Worm (Caenorhabditis elegans) whole organism, L4 larva: Measurements from ENCODE around the gene B0034.2.

Source experiments
- F26F4.8 ChIP-seq: fragments of 200-800 bp; sonication (Bioruptor generic); conservative IDR thresholded peaks from 2 replicates; pipeline ENCODE4 v1.3.6; 2022; ENCODE audit warnings: missing genetic modification characterization, missing compliant biosample characterization
- F44E2.7 ChIP-seq: fragments of 200-800 bp; sonication (Bioruptor generic); IDR thresholded peaks from 2 replicates; pipeline ENCODE4 v2.1.2; 2022; ENCODE audit warnings: missing genetic modification characterization, missing compliant biosample characterization
- R02D3.7 ChIP-seq: fragments of 150-350 bp; sonication (generic microtip); optimal IDR thresholded peaks from 3 replicates; lab custom pipeline; 2014; ENCODE audit warnings: missing biosample characterization, missing genetic modification characterization
- T20F7.1 ChIP-seq: fragments of 200-800 bp; sonication (Bioruptor generic); optimal IDR thresholded peaks from 2 replicates; lab custom pipeline; 2018; ENCODE audit warnings: mild to moderate bottlenecking, missing genetic modification characterization, missing compliant biosample characterization
- T26A8.4 ChIP-seq: fragments of 200-800 bp; sonication (Bioruptor generic); IDR thresholded peaks from 2 replicates; pipeline ENCODE4 v1.3.6; 2022; ENCODE audit warnings: missing genetic modification characterization, missing compliant biosample characterization
- Y75B8A.6 ChIP-seq: fragments of 200-800 bp; sonication (Bioruptor generic); IDR thresholded peaks from 2 replicates; pipeline ENCODE4 v1.3.6; 2022; ENCODE audit warnings: missing genetic modification reagents, missing genetic modification characterization, missing compliant biosample characterization
- ZK546.5 ChIP-seq, 2 experiments: sonication (generic microtip); optimal IDR thresholded peaks; 2 replicates each; lab custom pipeline; 2017; ENCODE audit warnings: missing biosample characterization in 2 of 2, missing genetic modification characterization in 2 of 2
- aha-1 ChIP-seq: fragments of 150-350 bp; peaks from one replicate; lab custom pipeline; 2014; ENCODE audit warnings: missing biosample characterization, missing genetic modification characterization
- aly-2 ChIP-seq: sonication (generic microtip); optimal IDR thresholded peaks from 2 replicates; lab custom pipeline; 2018; ENCODE audit warnings: missing biosample characterization, missing genetic modification characterization
- arid-1 ChIP-seq: fragments of 200-800 bp; sonication (Bioruptor generic); conservative IDR thresholded peaks from 2 replicates; pipeline ENCODE4 v1.3.6; 2022; ENCODE audit warnings: missing genetic modification reagents, missing genetic modification characterization, missing compliant biosample characterization
- ceh-28 ChIP-seq: fragments of 150-350 bp; optimal IDR thresholded peaks from 2 replicates; lab custom pipeline; 2014; ENCODE audit warnings: missing biosample characterization, missing genetic modification reagents, missing genetic modification characterization
- daf-16 ChIP-seq, 3 experiments: sonication (generic microtip); optimal IDR thresholded peaks; 2 replicates each; lab custom pipeline; 2016 to 2017; ENCODE audit warnings: missing genetic modification characterization in 3 of 3, missing genetic modification reagents in 3 of 3, mild to moderate bottlenecking in 2 of 3, missing compliant biosample characterization in 2 of 3, missing biosample characterization in 1 of 3, moderate library complexity in 1 of 3
- daf-8 ChIP-seq: fragments of 200-800 bp; sonication (Bioruptor generic); IDR thresholded peaks from 2 replicates; pipeline ENCODE4 v1.3.6; 2022; ENCODE audit warnings: missing genetic modification characterization, missing compliant biosample characterization
- dmd-6 ChIP-seq: fragments of 200-800 bp; sonication (Bioruptor generic); IDR thresholded peaks from 2 replicates; pipeline ENCODE4 v1.3.6; 2022; ENCODE audit warnings: missing genetic modification reagents, missing genetic modification characterization, missing compliant biosample characterization
- duxl-1 ChIP-seq: sonication (generic microtip); optimal IDR thresholded peaks from 2 replicates; lab custom pipeline; 2016; ENCODE audit warnings: mild to moderate bottlenecking, missing genetic modification characterization, moderate library complexity, missing compliant biosample characterization; ENCODE audit not compliant: poor library complexity
- dve-1 ChIP-seq: sonication (generic microtip); optimal IDR thresholded peaks from 2 replicates; lab custom pipeline; 2017; ENCODE audit warnings: antibody characterized with exemption, mild to moderate bottlenecking, missing genetic modification characterization, missing compliant biosample characterization; ENCODE audit not compliant: insufficient read depth
- hlh-11 ChIP-seq: fragments of 200-800 bp; sonication (Bioruptor generic); optimal IDR thresholded peaks from 2 replicates; lab custom pipeline; 2018; ENCODE audit warnings: mild to moderate bottlenecking, missing genetic modification characterization, missing compliant biosample characterization
- hlh-30 ChIP-seq: sonication (generic microtip); optimal IDR thresholded peaks from 2 replicates; lab custom pipeline; 2017; ENCODE audit warnings: antibody characterized with exemption, mild to moderate bottlenecking, missing genetic modification characterization, missing compliant biosample characterization; ENCODE audit not compliant: insufficient read depth
- hmg-1.1 ChIP-seq: fragments of 200-800 bp; sonication (Bioruptor generic); IDR thresholded peaks from 2 replicates; pipeline ENCODE4 v1.3.6; 2022; ENCODE audit warnings: missing genetic modification reagents, missing genetic modification characterization, missing compliant biosample characterization
- lim-7 ChIP-seq: fragments of 200-800 bp; sonication (Bioruptor generic); IDR thresholded peaks from 2 replicates; pipeline ENCODE4 v1.3.6; 2022; ENCODE audit warnings: missing genetic modification characterization, missing compliant biosample characterization
- lin-29 ChIP-seq: fragments of 200-800 bp; sonication (Bioruptor generic); IDR thresholded peaks from 2 replicates; pipeline ENCODE4 v1.3.6; 2022; ENCODE audit warnings: missing genetic modification reagents, missing genetic modification characterization, missing compliant biosample characterization
- lin-38 ChIP-seq: fragments of 200-800 bp; sonication (Bioruptor generic); IDR thresholded peaks from 2 replicates; pipeline ENCODE4 v1.3.6; 2022; ENCODE audit warnings: missing genetic modification reagents, missing genetic modification characterization, missing compliant biosample characterization
- lir-3 ChIP-seq: sonication (generic microtip); optimal IDR thresholded peaks from 2 replicates; lab custom pipeline; 2016; ENCODE audit warnings: mild to moderate bottlenecking, missing genetic modification characterization, missing compliant biosample characterization
- lsy-2 ChIP-seq, 2 experiments: fragments of 150-350 bp in 1 of 2; sonication (generic microtip) in 1 of 2; optimal IDR thresholded peaks; 2 replicates each; lab custom pipeline; 2014 to 2017; ENCODE audit warnings: missing biosample characterization in 2 of 2, missing genetic modification characterization in 2 of 2
- madf-5 ChIP-seq, 2 experiments: fragments of 200-800 bp; sonication (Bioruptor generic); IDR thresholded peaks; 2 replicates each; pipeline ENCODE4 v1.3.6; 2022; ENCODE audit warnings: missing compliant biosample characterization in 2 of 2, missing genetic modification characterization in 2 of 2
- madf-9 ChIP-seq: fragments of 200-800 bp; sonication (Bioruptor generic); conservative IDR thresholded peaks from 2 replicates; pipeline ENCODE4 v1.3.6; 2022; ENCODE audit warnings: missing genetic modification reagents, missing genetic modification characterization, missing compliant biosample characterization
- mdl-1 ChIP-seq, 2 experiments: fragments of 150-350 bp in 1 of 2; sonication (generic microtip) in 1 of 2; optimal IDR thresholded peaks; 2 replicates each; lab custom pipeline; 2014 to 2017; ENCODE audit warnings: missing biosample characterization in 2 of 2, missing genetic modification characterization in 2 of 2
- mep-1 ChIP-seq: fragments of 150-350 bp; sonication (generic microtip); optimal IDR thresholded peaks from 3 replicates; lab custom pipeline; 2014; ENCODE audit warnings: missing biosample characterization, missing genetic modification characterization
- mes-2 ChIP-seq: sonication (generic microtip); optimal IDR thresholded peaks from 2 replicates; lab custom pipeline; 2016; ENCODE audit warnings: missing genotype, mild to moderate bottlenecking, missing genetic modification characterization, missing compliant biosample characterization; ENCODE audit not compliant: poor library complexity, severe bottlenecking
- mxl-3 ChIP-seq: fragments of 200-800 bp; sonication (Bioruptor generic); optimal IDR thresholded peaks from 2 replicates; lab custom pipeline; 2018; ENCODE audit warnings: mild to moderate bottlenecking, missing genetic modification characterization, missing compliant biosample characterization
- nhr-111 ChIP-seq: fragments of 200-800 bp; sonication (Bioruptor generic); optimal IDR thresholded peaks from 2 replicates; lab custom pipeline; 2018; ENCODE audit warnings: mild to moderate bottlenecking, missing genetic modification characterization, missing compliant biosample characterization
- nhr-237 ChIP-seq: sonication (generic microtip); optimal IDR thresholded peaks from 2 replicates; lab custom pipeline; 2017; ENCODE audit warnings: missing biosample characterization, missing genetic modification characterization
- nhr-25 ChIP-seq: sonication (generic microtip); optimal IDR thresholded peaks from 2 replicates; lab custom pipeline; 2017; ENCODE audit warnings: missing genetic modification characterization, mild to moderate bottlenecking, missing compliant biosample characterization, antibody characterized with exemption, moderate library complexity, borderline replicate concordance; ENCODE audit not compliant: insufficient read depth
- nhr-28 ChIP-seq: fragments of 150-350 bp; optimal IDR thresholded peaks from 2 replicates; lab custom pipeline; 2014; ENCODE audit warnings: missing biosample characterization, missing genetic modification characterization
- nhr-42 ChIP-seq: fragments of 200-800 bp; sonication (Bioruptor generic); IDR thresholded peaks from 2 replicates; pipeline ENCODE4 v1.3.6; 2022; ENCODE audit warnings: missing genetic modification characterization, missing compliant biosample characterization
- nhr-48 ChIP-seq: sonication (generic microtip); optimal IDR thresholded peaks from 2 replicates; lab custom pipeline; 2016; ENCODE audit warnings: mild to moderate bottlenecking, missing genetic modification characterization, missing compliant biosample characterization
- nhr-77 ChIP-seq: fragments of 150-350 bp; optimal IDR thresholded peaks from 2 replicates; lab custom pipeline; 2014; ENCODE audit warnings: missing biosample characterization, missing genetic modification characterization
- pha-4 ChIP-seq, 2 experiments: fragments of 150-350 bp in 1 of 2; fragments of 200-800 bp in 1 of 2; sonication (Bioruptor generic) in 1 of 2; IDR thresholded peaks in 1 of 2; optimal IDR thresholded peaks in 1 of 2; 2 replicates each; pipeline versions ENCODE4 v1.3.6 to Lab custom; 2014 to 2022; ENCODE audit warnings: missing genetic modification characterization in 2 of 2, missing genetic modification reagents in 2 of 2, missing biosample characterization in 1 of 2, missing compliant biosample characterization in 1 of 2
- saeg-2 ChIP-seq: fragments of 200-800 bp; sonication (Bioruptor generic); IDR thresholded peaks from 2 replicates; pipeline ENCODE4 v1.3.6; 2022; ENCODE audit warnings: missing genetic modification reagents, missing genetic modification characterization, missing compliant biosample characterization
- sdz-12 ChIP-seq: fragments of 200-800 bp; sonication (Bioruptor generic); optimal IDR thresholded peaks from 2 replicates; lab custom pipeline; 2018; ENCODE audit warnings: mild to moderate bottlenecking, missing genetic modification characterization, missing compliant biosample characterization
- set-16 ChIP-seq: fragments of 200-800 bp; sonication (Bioruptor generic); IDR thresholded peaks from 2 replicates; pipeline ENCODE4 v1.3.6; 2022; ENCODE audit warnings: missing genetic modification reagents, missing genetic modification characterization, missing compliant biosample characterization
- spr-1 ChIP-seq: sonication (generic microtip); optimal IDR thresholded peaks from 2 replicates; lab custom pipeline; 2016; ENCODE audit warnings: mild to moderate bottlenecking, missing genetic modification characterization, missing compliant biosample characterization
- unc-130 ChIP-seq: sonication (generic microtip); optimal IDR thresholded peaks from 2 replicates; lab custom pipeline; 2016; ENCODE audit warnings: missing genetic modification reagents, missing genetic modification characterization, missing compliant biosample characterization
- unc-62 ChIP-seq, 3 experiments: fragments of 150-350 bp in 1 of 3; sonication (generic microtip); optimal IDR thresholded peaks in 2 of 3; peaks in 1 of 3; 1 replicate in 1 of 3; 2 replicates in 2 of 3; lab custom pipeline; 2014 to 2017; ENCODE audit warnings: missing biosample characterization in 3 of 3, missing genetic modification characterization in 3 of 3, missing genetic modification reagents in 3 of 3, missing genotype in 1 of 3
- zfp-2 ChIP-seq: sonication (generic microtip); optimal IDR thresholded peaks from 2 replicates; lab custom pipeline; 2016; ENCODE audit warnings: mild to moderate bottlenecking, missing genetic modification characterization, missing compliant biosample characterization
- zip-11 ChIP-seq: fragments of 200-800 bp; sonication (Bioruptor generic); IDR thresholded peaks from 2 replicates; pipeline ENCODE4 v1.3.6; 2022; ENCODE audit warnings: missing genetic modification characterization, missing compliant biosample characterization
- ztf-7 ChIP-seq: fragments of 150-350 bp; optimal IDR thresholded peaks from 2 replicates; lab custom pipeline; 2014; ENCODE audit warnings: missing biosample characterization, missing genetic modification characterization

The B0034.2 gene

DNA sequence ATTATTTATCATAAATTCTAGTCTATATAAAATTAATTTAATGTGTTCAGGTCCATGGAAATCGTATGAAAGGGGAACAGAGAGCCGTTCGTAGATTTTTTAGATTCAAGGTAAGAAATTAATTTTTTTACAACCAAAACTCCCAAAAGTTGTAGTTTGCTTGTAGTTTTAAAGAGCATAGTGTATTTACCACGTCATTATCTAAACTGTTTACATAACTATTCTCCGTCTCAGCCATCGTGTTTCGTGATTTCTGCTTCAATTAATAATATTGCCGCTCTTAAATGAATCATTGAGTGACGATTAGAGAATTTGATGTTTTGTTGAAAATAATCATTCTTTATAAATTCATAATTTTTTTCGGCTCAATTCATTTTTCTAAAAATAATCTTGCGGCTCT lies 32.9 kb downstream of the B0034.2 start, which contains the start of gene cgt-3:
Gene cgt-3, plus strand, starts transcription at position 51 of the 400 bp plus-strand sequence.
- TF ChIP-seq Y75B8A.6 (GFP tag; lab: Robert Waterston, UW), result no peak
- no peak for TF ChIP-seq R02D3.7 (tag; lab: Kevin White, UChicago)
- no peak for TF ChIP-seq T26A8.4 (GFP tag; lab: Robert Waterston, UW)
- TF ChIP-seq lin-38, result peak; percentile 30; the same call in 1 of the 2 replicates
- TF ChIP-seq mes-2 (tag; lab: Kevin White, UChicago), result no peak
- no peak for TF ChIP-seq F26F4.8 (GFP tag; lab: Robert Waterston, UW)
- TF ChIP-seq dve-1 (tag; lab: Kevin White, UChicago), result no peak
- TF ChIP-seq daf-8 (GFP tag; lab: Robert Waterston, UW), result no peak
- TF ChIP-seq mxl-3 (GFP tag; lab: Kevin White, UChicago), result no peak
- no peak for TF ChIP-seq nhr-48 (tag; lab: Kevin White, UChicago)
- TF ChIP-seq lin-29, result no peak
- no peak for TF ChIP-seq pha-4 (GFP tag; IDR thresholded peaks at IDR 0.05; lab: Robert Waterston, UW)
- peak; percentile 17 for TF ChIP-seq pha-4 (tag; optimal IDR thresholded peaks at IDR 0.05; lab: Kevin White, UChicago)
- no peak for TF ChIP-seq daf-16 (GFP tag; optimal IDR thresholded peaks at IDR 0.05; lab: Kevin White, UChicago)
- peak; percentile 84 for TF ChIP-seq daf-16 (tag; optimal IDR thresholded peaks at IDR 0.05; lab: Kevin White, UChicago)
- no peak for TF ChIP-seq hlh-11 (tag; lab: Kevin White, UChicago)
- no peak for TF ChIP-seq aha-1 (tag; lab: Kevin White, UChicago)
- no peak for TF ChIP-seq nhr-111 (GFP tag; lab: Kevin White, UChicago)
- TF ChIP-seq spr-1 (tag; lab: Kevin White, UChicago), result no peak
- no peak for TF ChIP-seq madf-5 (GFP tag; IDR thresholded peaks at IDR 0.05; lab: Robert Waterston, UW)
- TF ChIP-seq set-16 (GFP tag; lab: Robert Waterston, UW), result no peak
- TF ChIP-seq mep-1 (tag; lab: Kevin White, UChicago), result no peak
- TF ChIP-seq saeg-2 (GFP tag; lab: Robert Waterston, UW), result no peak
- TF ChIP-seq zfp-2 (tag; lab: Kevin White, UChicago), result no peak
- no peak for TF ChIP-seq mdl-1 (tag; optimal IDR thresholded peaks at IDR 0.05; lab: Kevin White, UChicago)
- TF ChIP-seq lsy-2 (tag; optimal IDR thresholded peaks at IDR 0.05; lab: Kevin White, UChicago), result peak in 1 of 2 experiments; percentile 12
- TF ChIP-seq ZK546.5 (tag; optimal IDR thresholded peaks at IDR 0.05; lab: Kevin White, UChicago), result no peak
- no peak for TF ChIP-seq madf-9
- TF ChIP-seq arid-1 (GFP tag; lab: Robert Waterston, UW), result no peak
- no peak for TF ChIP-seq unc-130 (GFP tag; lab: Kevin White, UChicago)
- no peak for TF ChIP-seq nhr-77
- TF ChIP-seq nhr-42 (GFP tag; lab: Robert Waterston, UW), result no peak
- TF ChIP-seq sdz-12, result no peak
- peak; percentile 80 for TF ChIP-seq nhr-28

DNA sequence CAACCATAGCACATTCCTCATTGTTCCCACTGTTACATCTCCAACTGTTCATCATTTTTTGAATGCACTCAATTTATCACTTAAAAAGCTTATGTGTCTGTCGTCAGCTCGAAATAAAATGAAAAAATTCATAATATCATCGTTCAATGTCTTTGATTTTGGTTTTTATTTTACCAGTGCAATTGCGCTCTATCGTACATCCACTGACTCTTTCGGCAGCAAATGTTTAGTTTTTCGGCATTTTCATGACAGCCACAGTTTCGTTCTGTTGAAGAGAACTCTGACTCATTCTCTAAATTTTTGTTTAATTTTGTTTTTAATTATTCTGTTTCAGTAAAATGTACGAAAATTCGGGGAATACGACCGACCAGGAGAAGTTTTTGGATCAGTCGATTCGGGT lies 36.7 kb downstream of the B0034.2 start, which contains the start of gene vps-35:
Gene vps-35, plus strand, starts transcription at position 335 of the 400 bp plus-strand sequence.
- TF ChIP-seq ceh-28 (tag; lab: Kevin White, UChicago) (no peak), mxl-3 (GFP tag; lab: Kevin White, UChicago) (no peak), daf-8 (GFP tag; lab: Robert Waterston, UW) (no peak), lir-3 (no peak), nhr-25 (tag; lab: Kevin White, UChicago) (no peak), hlh-30 (peak; percentile 44), F44E2.7 (GFP tag; lab: Robert Waterston, UW) (no peak), mep-1 (tag; lab: Kevin White, UChicago) (peak; percentile 45), zip-11 (GFP tag; lab: Robert Waterston, UW) (no peak), F26F4.8 (GFP tag; lab: Robert Waterston, UW) (no peak), T20F7.1 (peak; percentile 64), duxl-1 (tag; lab: Kevin White, UChicago) (no peak), nhr-237 (tag; lab: Kevin White, UChicago) (no peak), aly-2 (tag; lab: Kevin White, UChicago) (no peak), nhr-28 (peak; percentile 76), ztf-7 (tag; lab: Kevin White, UChicago) (no peak), hlh-11 (tag; lab: Kevin White, UChicago) (peak; percentile 10), lim-7 (no peak), unc-62 (GFP tag; optimal IDR thresholded peaks at IDR 0.05 in 1 of 2; lab: Kevin White, UChicago) (peak in 1 of 2 experiments; percentile 52), unc-62 (tag; optimal IDR thresholded peaks at IDR 0.05; lab: Kevin White, UChicago) (no peak), dmd-6 (GFP tag; lab: Robert Waterston, UW) (peak; percentile 13; the same call in 1 of the 2 replicates), mes-2 (tag; lab: Kevin White, UChicago) (peak; percentile 46), nhr-77 (no peak), hmg-1.1 (GFP tag; lab: Robert Waterston, UW) (0 out of 2 replicates have a peak, but pooled peaks have one; percentile 35), spr-1 (tag; lab: Kevin White, UChicago) (no peak)
